Fruit fly (Drosophila melanogaster) whole organism, embryonic: ENCODE data around the gene CG14258.

Source experiments
- Antp ChIP-seq: fragments of 200-800 bp; sonication (Bioruptor generic); optimal IDR thresholded peaks from 3 replicates; lab custom pipeline; 2016; ENCODE audit warnings: missing biosample characterization, missing genetic modification characterization
- B-H2 ChIP-seq: fragments of 200-800 bp; sonication (Bioruptor generic); optimal IDR thresholded peaks from 2 replicates; lab custom pipeline; 2018; ENCODE audit warnings: missing biosample characterization, mild to moderate bottlenecking, missing genetic modification characterization
- Blimp-1 ChIP-seq: fragments of 200-800 bp; sonication (Bioruptor generic); optimal IDR thresholded peaks from 3 replicates; lab custom pipeline; 2018; ENCODE audit warnings: missing biosample characterization, missing genetic modification characterization, mild to moderate bottlenecking, moderate library complexity, missing genetic modification reagents
- Bteb2 ChIP-seq: fragments of 200-800 bp; sonication (Bioruptor generic); optimal IDR thresholded peaks from 2 replicates; lab custom pipeline; 2016; ENCODE audit warnings: missing biosample characterization, missing genetic modification characterization
- CG10267 ChIP-seq: fragments of 200-800 bp; sonication (Bioruptor generic); optimal IDR thresholded peaks from 2 replicates; lab custom pipeline; 2018; ENCODE audit warnings: missing biosample characterization, mild to moderate bottlenecking, missing genetic modification characterization, moderate library complexity
- CG10274 ChIP-seq: fragments of 200-800 bp; sonication (Bioruptor generic); optimal IDR thresholded peaks from 3 replicates; lab custom pipeline; 2017; ENCODE audit warnings: missing biosample characterization, mild to moderate bottlenecking, missing genetic modification characterization
- CG10543 ChIP-seq: fragments of 200-800 bp; sonication (Bioruptor generic); optimal IDR thresholded peaks from 3 replicates; lab custom pipeline; 2017; ENCODE audit warnings: missing biosample characterization, mild to moderate bottlenecking, missing genetic modification characterization, moderate library complexity
- CG10654 ChIP-seq: fragments of 200-800 bp; sonication (Bioruptor generic); optimal IDR thresholded peaks from 2 replicates; lab custom pipeline; 2016; ENCODE audit warnings: missing biosample characterization, missing genetic modification characterization
- CG11093 ChIP-seq: fragments of 200-800 bp; sonication (Bioruptor generic); IDR thresholded peaks from 3 replicates; pipeline ENCODE4 v1.3.6; 2022; ENCODE audit warnings: missing biosample characterization, missing genetic modification characterization
- CG11398 ChIP-seq: fragments of 200-800 bp; sonication (Bioruptor generic); optimal IDR thresholded peaks from 2 replicates; lab custom pipeline; 2016; ENCODE audit warnings: missing biosample characterization, missing genetic modification characterization
- CG13296 ChIP-seq: fragments of 200-800 bp; sonication (Bioruptor generic); optimal IDR thresholded peaks from 3 replicates; lab custom pipeline; 2018; ENCODE audit warnings: missing biosample characterization, mild to moderate bottlenecking, missing genetic modification characterization
- CG13624 ChIP-seq: fragments of 200-800 bp; sonication (Bioruptor generic); optimal IDR thresholded peaks from 2 replicates; lab custom pipeline; 2016; ENCODE audit warnings: missing biosample characterization, missing genetic modification characterization
- CG15073 ChIP-seq: fragments of 200-800 bp; sonication (Bioruptor generic); optimal IDR thresholded peaks from 2 replicates; lab custom pipeline; 2016; ENCODE audit warnings: missing biosample characterization, missing genetic modification characterization
- CG15601 ChIP-seq: fragments of 200-800 bp; sonication (Bioruptor generic); optimal IDR thresholded peaks from 3 replicates; lab custom pipeline; 2019; ENCODE audit warnings: missing biosample characterization, mild to moderate bottlenecking, missing genetic modification characterization, moderate library complexity
- CG18619 ChIP-seq: fragments of 200-800 bp; sonication (Bioruptor generic); optimal IDR thresholded peaks from 3 replicates; lab custom pipeline; 2017; ENCODE audit warnings: missing biosample characterization, mild to moderate bottlenecking, missing genetic modification characterization
- CG2678 ChIP-seq: fragments of 200-800 bp; sonication (Bioruptor generic); optimal IDR thresholded peaks from 3 replicates; lab custom pipeline; 2019; ENCODE audit warnings: missing biosample characterization, mild to moderate bottlenecking, missing genetic modification characterization, moderate library complexity
- CG2889 ChIP-seq: fragments of 200-800 bp; sonication (Bioruptor generic); IDR thresholded peaks from 3 replicates; pipeline ENCODE4 v1.3.6; 2022; ENCODE audit warnings: missing biosample characterization, missing genetic modification characterization
- CG31441 ChIP-seq: fragments of 200-800 bp; sonication (Bioruptor generic); IDR thresholded peaks from 2 replicates; pipeline ENCODE4 v1.3.6; 2022; ENCODE audit warnings: missing biosample characterization, missing genetic modification characterization
- CG33213 ChIP-seq: fragments of 200-800 bp; sonication (Bioruptor generic); optimal IDR thresholded peaks from 3 replicates; lab custom pipeline; 2016; ENCODE audit warnings: missing biosample characterization, missing genetic modification characterization
- CG34376 ChIP-seq: fragments of 200-800 bp; sonication (Bioruptor generic); optimal IDR thresholded peaks from 2 replicates; lab custom pipeline; 2018; ENCODE audit warnings: missing biosample characterization, mild to moderate bottlenecking, missing genetic modification characterization
- CG34422 ChIP-seq: fragments of 200-800 bp; sonication (Bioruptor generic); IDR thresholded peaks from 3 replicates; pipeline ENCODE4 v1.3.6; 2022; ENCODE audit warnings: missing biosample characterization, missing genetic modification characterization
- CG4424 ChIP-seq: fragments of 200-800 bp; sonication (Bioruptor generic); optimal IDR thresholded peaks from 3 replicates; lab custom pipeline; 2016; ENCODE audit warnings: missing biosample characterization, missing genetic modification characterization
- CG4854 ChIP-seq: fragments of 200-800 bp; sonication (Bioruptor generic); optimal IDR thresholded peaks from 2 replicates; lab custom pipeline; 2016; ENCODE audit warnings: missing biosample characterization, missing genetic modification characterization, inconsistent platforms
- CG5180 ChIP-seq: fragments of 200-800 bp; sonication (Bioruptor generic); optimal IDR thresholded peaks from 3 replicates; lab custom pipeline; 2017; ENCODE audit warnings: missing biosample characterization, missing genetic modification characterization, mild to moderate bottlenecking, moderate library complexity, missing genetic modification reagents
- CG5953 ChIP-seq: fragments of 200-800 bp; sonication (Bioruptor generic); IDR thresholded peaks from 2 replicates; pipeline ENCODE4 v1.3.6; 2022; ENCODE audit warnings: missing biosample characterization, missing genetic modification characterization
- CG7357 ChIP-seq: fragments of 200-800 bp; sonication (Bioruptor generic); IDR thresholded peaks from 3 replicates; pipeline ENCODE4 v1.3.6; 2022; ENCODE audit warnings: missing biosample characterization, missing genetic modification characterization
- Ets65A ChIP-seq: fragments of 200-800 bp; sonication (Bioruptor generic); peaks from one replicate; lab custom pipeline; 2016; ENCODE audit warnings: missing biosample characterization, missing genetic modification characterization
- Hmr ChIP-seq: fragments of 200-800 bp; sonication (Bioruptor generic); optimal IDR thresholded peaks from 3 replicates; lab custom pipeline; 2017; ENCODE audit warnings: mild to moderate bottlenecking, missing biosample characterization, missing genetic modification reagents, missing genetic modification characterization
- MBD-R2 ChIP-seq: fragments of 200-800 bp; sonication (Bioruptor generic); IDR thresholded peaks from 2 replicates; pipeline ENCODE4 v1.3.6; 2022; ENCODE audit warnings: missing biosample characterization, missing genetic modification characterization
- Ravus ChIP-seq: fragments of 200-800 bp; sonication (Bioruptor generic); IDR thresholded peaks from 2 replicates; pipeline ENCODE4 v1.3.6; 2022; ENCODE audit warnings: missing biosample characterization, missing genetic modification characterization
- Ssrp ChIP-seq: fragments of 200-800 bp; sonication (Bioruptor generic); optimal IDR thresholded peaks from 2 replicates; lab custom pipeline; 2018; ENCODE audit warnings: missing biosample characterization, mild to moderate bottlenecking, missing genetic modification characterization, moderate library complexity
- ash1 ChIP-seq: fragments of 200-800 bp; sonication (Bioruptor generic); optimal IDR thresholded peaks from 2 replicates; lab custom pipeline; 2018; ENCODE audit warnings: missing biosample characterization, mild to moderate bottlenecking, missing genetic modification characterization
- ci ChIP-seq: fragments of 200-800 bp; sonication (Bioruptor generic); IDR thresholded peaks from 3 replicates; pipeline ENCODE4 v1.3.6; 2022; ENCODE audit warnings: missing biosample characterization, missing genetic modification characterization
- corto ChIP-seq: fragments of 200-800 bp; sonication (Bioruptor generic); optimal IDR thresholded peaks from 2 replicates; lab custom pipeline; 2016; ENCODE audit warnings: missing biosample characterization, mild to moderate bottlenecking, missing genetic modification characterization, moderate library complexity
- crc ChIP-seq: fragments of 200-800 bp; sonication (Bioruptor generic); optimal IDR thresholded peaks from 2 replicates; lab custom pipeline; 2016; ENCODE audit warnings: missing biosample characterization, missing genetic modification characterization
- da ChIP-seq: fragments of 200-800 bp; sonication (Bioruptor generic); optimal IDR thresholded peaks from 2 replicates; lab custom pipeline; 2016; ENCODE audit warnings: missing biosample characterization, missing genetic modification characterization
- emc ChIP-seq: fragments of 200-800 bp; sonication (Bioruptor generic); optimal IDR thresholded peaks from 2 replicates; lab custom pipeline; 2016; ENCODE audit warnings: missing biosample characterization, missing genetic modification characterization
- ems ChIP-seq: fragments of 200-800 bp; sonication (Bioruptor generic); optimal IDR thresholded peaks from 3 replicates; lab custom pipeline; 2016; ENCODE audit warnings: missing biosample characterization, missing genetic modification characterization
- eyg ChIP-seq: fragments of 200-800 bp; sonication (Bioruptor generic); optimal IDR thresholded peaks from 3 replicates; lab custom pipeline; 2016; ENCODE audit warnings: missing biosample characterization, missing genetic modification characterization
- ftz-f1 ChIP-seq: fragments of 200-800 bp; sonication (Bioruptor generic); optimal IDR thresholded peaks from 2 replicates; lab custom pipeline; 2016; ENCODE audit warnings: missing biosample characterization, missing genetic modification characterization
- gsb-n ChIP-seq: fragments of 200-800 bp; sonication (Bioruptor generic); optimal IDR thresholded peaks from 3 replicates; lab custom pipeline; 2018; ENCODE audit warnings: missing biosample characterization, mild to moderate bottlenecking, missing genetic modification characterization
- ham ChIP-seq: fragments of 200-800 bp; sonication (Bioruptor generic); IDR thresholded peaks from 2 replicates; pipeline ENCODE4 v1.3.6; 2022; ENCODE audit warnings: missing biosample characterization, missing genetic modification characterization
- hkb ChIP-seq, 2 experiments: fragments of 200-800 bp in 1 of 2; fragments of >200 bp in 1 of 2; sonication (Bioruptor generic) in 1 of 2; IDR thresholded peaks in 1 of 2; optimal IDR thresholded peaks in 1 of 2; 2 replicates each; pipeline versions ENCODE4 v1.3.6 to Lab custom; 2017 to 2022; ENCODE audit warnings: missing biosample characterization in 1 of 2, missing genetic modification characterization in 1 of 2
- inv ChIP-seq: fragments of 200-800 bp; sonication (Bioruptor generic); IDR thresholded peaks from 2 replicates; pipeline ENCODE4 v1.3.6; 2022; ENCODE audit warnings: missing biosample characterization, missing genetic modification characterization; ENCODE audit not compliant: partially characterized antibody
- mld ChIP-seq: fragments of 200-800 bp; sonication (Bioruptor generic); IDR thresholded peaks from 3 replicates; pipeline ENCODE4 v1.3.6; 2022; ENCODE audit warnings: missing biosample characterization, missing genetic modification characterization; ENCODE audit not compliant: partially characterized antibody
- otp ChIP-seq: fragments of 200-800 bp; sonication (Bioruptor generic); IDR thresholded peaks from 3 replicates; pipeline ENCODE4, ENCODE4 v1.3.6; 2022; ENCODE audit warnings: missing biosample characterization, missing genetic modification characterization
- pzg ChIP-seq: fragments of 200-800 bp; sonication (Bioruptor generic); optimal IDR thresholded peaks from 3 replicates; lab custom pipeline; 2018; ENCODE audit warnings: missing biosample characterization, mild to moderate bottlenecking, missing genetic modification characterization, moderate library complexity
- slou ChIP-seq: fragments of 200-800 bp; sonication (Bioruptor generic); optimal IDR thresholded peaks from 3 replicates; lab custom pipeline; 2016; ENCODE audit warnings: missing biosample characterization, missing genetic modification characterization
- slp2 ChIP-seq: fragments of 200-800 bp; sonication (Bioruptor generic); optimal IDR thresholded peaks from 2 replicates; lab custom pipeline; 2016; ENCODE audit warnings: missing biosample characterization, missing genetic modification characterization
- stc ChIP-seq: fragments of 200-800 bp; sonication (Bioruptor generic); IDR thresholded peaks from 2 replicates; pipeline ENCODE4 v1.3.6; 2022; ENCODE audit warnings: missing biosample characterization, missing genetic modification characterization
- unpg ChIP-seq: fragments of 200-800 bp; sonication (Bioruptor generic); optimal IDR thresholded peaks from 3 replicates; lab custom pipeline; 2018; ENCODE audit warnings: missing biosample characterization, mild to moderate bottlenecking, missing genetic modification characterization, moderate library complexity

The CG14258 gene

DNA sequence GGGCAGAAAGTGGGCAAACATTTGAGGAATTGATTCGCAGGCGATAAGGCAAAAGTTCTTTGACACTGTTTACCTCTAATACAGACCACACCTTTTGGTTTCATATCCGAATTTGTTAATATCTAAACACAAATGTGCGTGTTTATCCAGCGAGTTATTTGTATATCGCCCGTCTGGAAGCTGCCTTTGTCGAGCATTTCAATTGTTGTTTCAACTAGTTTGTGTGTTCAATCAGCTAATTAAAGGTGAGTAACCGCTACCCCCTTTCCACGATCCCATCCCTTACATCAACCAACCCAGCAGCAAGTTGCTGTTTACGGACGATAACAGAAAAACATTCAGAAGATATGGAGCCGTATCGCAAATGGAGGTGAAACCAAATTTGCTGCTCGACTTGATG is 38.5 kb downstream of the CG14258 start (continued):
- 0 out of 2 replicates have a peak, but pooled peaks have one; percentile 39 for TF ChIP-seq CG5953
- no peak for TF ChIP-seq otp (GFP tag; lab: Robert Waterston, UW)
- TF ChIP-seq CG10654 (GFP tag; lab: Kevin White, UChicago) = peak; percentile 16
- no peak for TF ChIP-seq CG4424 (GFP tag; lab: Kevin White, UChicago)
- TF ChIP-seq CG2889 (GFP tag; lab: Robert Waterston, UW) = no peak
- TF ChIP-seq slou = no peak
- peak; percentile 34 for TF ChIP-seq emc (GFP tag; lab: Kevin White, UChicago)
- TF ChIP-seq Bteb2 = peak; percentile 14
- no peak for TF ChIP-seq CG31441 (GFP tag; lab: Robert Waterston, UW)
- peak; percentile 71 for TF ChIP-seq B-H2 (GFP tag; lab: Kevin White, UChicago)
- TF ChIP-seq pzg (GFP tag; lab: Kevin White, UChicago) = peak; percentile 9
- peak; percentile 64 for TF ChIP-seq CG15601 (tag; lab: Kevin White, UChicago)
- peak; percentile 19 for TF ChIP-seq CG33213
- TF ChIP-seq CG11398 (GFP tag; lab: Kevin White, UChicago) = peak; percentile 29
- TF ChIP-seq CG10543 (GFP tag; lab: Kevin White, UChicago) = peak; percentile 57
- peak; percentile 9 for TF ChIP-seq Ets65A
- peak; percentile 1 for TF ChIP-seq Blimp-1 (GFP tag; lab: Kevin White, UChicago)
- peak; percentile 43 for TF ChIP-seq eyg (GFP tag; lab: Kevin White, UChicago)
- TF ChIP-seq crc (GFP tag; lab: Kevin White, UChicago) = peak; percentile 38
- TF ChIP-seq CG13624 (GFP tag; lab: Kevin White, UChicago) = peak; percentile 32
- TF ChIP-seq inv (GFP tag; lab: Robert Waterston, UW) = no peak
- no peak for TF ChIP-seq corto (GFP tag; lab: Kevin White, UChicago)
- no peak for TF ChIP-seq slp2 (GFP tag; lab: Kevin White, UChicago)
- TF ChIP-seq CG10274 (GFP tag; lab: Kevin White, UChicago) = peak; percentile 25
- TF ChIP-seq Ravus = no peak
- peak; percentile 66 for TF ChIP-seq CG2678
- no peak for TF ChIP-seq ham (GFP tag; lab: Robert Waterston, UW)
- peak; percentile 35 for TF ChIP-seq CG5180
- no peak for TF ChIP-seq CG11093 (GFP tag; lab: Robert Waterston, UW)
- peak; percentile 87 for TF ChIP-seq Hmr (GFP tag; lab: Kevin White, UChicago)
- no peak for TF ChIP-seq CG15073 (GFP tag; lab: Kevin White, UChicago)
- no peak for TF ChIP-seq hkb (optimal IDR thresholded peaks at IDR 0.05; lab: Kevin White, UChicago)
- TF ChIP-seq hkb (GFP tag; IDR thresholded peaks at IDR 0.05; lab: Robert Waterston, UW) = peak; percentile 53
- no peak for TF ChIP-seq ems (GFP tag; lab: Kevin White, UChicago)
- no peak; the same call in 1 of the 2 replicates for TF ChIP-seq MBD-R2 (GFP tag; lab: Robert Waterston, UW)
- TF ChIP-seq ash1 (GFP tag; lab: Kevin White, UChicago) = peak; percentile 60
- peak; percentile 20 for TF ChIP-seq da (GFP tag; lab: Kevin White, UChicago)
- no peak for TF ChIP-seq mld (GFP tag; lab: Robert Waterston, UW)
- peak; percentile 58; the same call in 2 of the 3 replicates for TF ChIP-seq ci
- TF ChIP-seq unpg (GFP tag; lab: Kevin White, UChicago) = peak; percentile 35
- TF ChIP-seq stc (GFP tag; lab: Robert Waterston, UW) = peak; percentile 25; the same call in 1 of the 2 replicates
- TF ChIP-seq CG34422 (GFP tag; lab: Robert Waterston, UW) = no peak
- no peak for TF ChIP-seq CG4854 (GFP tag; lab: Kevin White, UChicago)
- no peak for TF ChIP-seq gsb-n (tag; lab: Kevin White, UChicago)
- no peak for TF ChIP-seq CG10267 (tag; lab: Kevin White, UChicago)
- TF ChIP-seq Ssrp = no peak
- peak; percentile 63 for TF ChIP-seq CG34376 (GFP tag; lab: Kevin White, UChicago)
- TF ChIP-seq ftz-f1 (GFP tag; lab: Kevin White, UChicago) = no peak
- TF ChIP-seq CG13296 (GFP tag; lab: Kevin White, UChicago) = peak; percentile 61
- TF ChIP-seq CG7357 (GFP tag; lab: Robert Waterston, UW) = no peak
- peak; percentile 43 for TF ChIP-seq CG18619
- TF ChIP-seq Antp (GFP tag; lab: Kevin White, UChicago) = peak; percentile 5
